Worm (Caenorhabditis elegans): ENCODE data around the gene C45G9.8.
A peak's percentile ranks its signal among the peaks of the same experiment; 100 is the strongest.

The C45G9.8 gene

DNA sequence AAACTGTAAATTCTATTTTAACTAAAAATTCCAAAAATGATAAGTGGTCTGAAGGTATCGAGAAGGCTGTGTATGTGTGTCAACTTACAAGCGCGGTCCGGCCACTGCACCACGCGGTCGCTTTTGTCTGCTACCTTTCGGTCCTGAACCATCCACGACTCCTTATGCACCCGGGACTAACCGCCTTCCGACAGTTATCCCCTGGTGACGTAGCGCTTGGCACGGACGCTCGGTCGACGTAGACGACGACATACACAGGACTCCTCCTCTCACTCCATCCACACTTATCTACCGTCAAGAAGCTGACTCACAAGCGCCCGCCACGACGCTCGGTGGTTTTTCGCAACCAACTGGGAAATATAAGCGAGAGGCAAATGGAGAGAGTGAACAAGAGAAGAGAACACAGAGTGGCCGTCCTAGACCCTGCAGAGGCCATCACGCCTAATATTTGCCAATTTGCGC is 22.0 kb downstream of the C45G9.8 start:
- TF ChIP-seq nhr-90 (tag; optimal IDR thresholded peaks at IDR 0.05; ENCODE audit: poor library complexity) (peak; percentile 86), lsy-2 (tag; optimal IDR thresholded peaks at IDR 0.05) (peak; percentile 43 to 79), tbx-2 (tag; optimal IDR thresholded peaks at IDR 0.05) (peak; percentile 71), ztf-11 (tag; optimal IDR thresholded peaks at IDR 0.05) (peak in 1 of 2 experiments; percentile 71), fkh-10 (GFP tag; optimal IDR thresholded peaks at IDR 0.05) (peak; percentile 35), nhr-20 (tag; optimal IDR thresholded peaks at IDR 0.05) (peak; percentile 67), ceh-82 (tag; optimal IDR thresholded peaks at IDR 0.05) (peak in 2 of 3 experiments; percentile 5 to 32), nhr-71 (tag; optimal IDR thresholded peaks at IDR 0.05) (peak; percentile 81), lin-35 (GFP tag; optimal IDR thresholded peaks at IDR 0.05) (peak; percentile 13 to 58), elt-2 (tag; optimal IDR thresholded peaks at IDR 0.05) (peak; percentile 57), egl-13 (tag; optimal IDR thresholded peaks at IDR 0.05) (peak; percentile 70), ceh-88 (GFP tag; IDR thresholded peaks at IDR 0.05) (peak; percentile 58), fkh-8 (tag; optimal IDR thresholded peaks at IDR 0.05) (peak; percentile 69), fkh-4 (tag; optimal IDR thresholded peaks at IDR 0.05; ENCODE audit: borderline replicate concordance) (peak; percentile 8), C04F5.9 (tag; optimal IDR thresholded peaks at IDR 0.05) (peak; percentile 15), ztf-4 (tag; optimal IDR thresholded peaks at IDR 0.05) (peak; percentile 28), mab-9 (GFP tag; IDR thresholded peaks at IDR 0.05) (peak; percentile 75), snu-23 (GFP tag; optimal IDR thresholded peaks at IDR 0.05) (peak; percentile 73), lin-13 (GFP tag; optimal IDR thresholded peaks at IDR 0.05) (peak; percentile 22), skn-1 (tag; optimal IDR thresholded peaks at IDR 0.05) (peak; percentile 16), aly-2 (tag; optimal IDR thresholded peaks at IDR 0.05) (peak; percentile 64), mep-1 (tag; optimal IDR thresholded peaks at IDR 0.05) (peak; percentile 67), sox-4 (tag; optimal IDR thresholded peaks at IDR 0.05) (peak; percentile 74), ceh-8 (GFP tag; optimal IDR thresholded peaks at IDR 0.05) (peak; percentile 71), rnt-1 (tag; optimal IDR thresholded peaks at IDR 0.05) (peak; percentile 58), sup-37 (GFP tag; optimal IDR thresholded peaks at IDR 0.05) (peak; percentile 83), xbp-1 (tag; optimal IDR thresholded peaks at IDR 0.05) (peak; percentile 66), grh-1 (GFP tag; IDR thresholded peaks at IDR 0.05) (0 out of 2 replicates have a peak, but pooled peaks have one; percentile 35), unc-86 (tag; optimal IDR thresholded peaks at IDR 0.05) (peak; percentile 45), efl-1 (optimal IDR thresholded peaks at IDR 0.05) (peak; percentile 46 to 47), efl-1 (GFP tag; optimal IDR thresholded peaks at IDR 0.05 in 1 of 2) (peak; percentile 29 to 95), C16A3.4 (tag; optimal IDR thresholded peaks at IDR 0.05) (peak; percentile 55), nhr-77 (tag; optimal IDR thresholded peaks at IDR 0.05) (peak; percentile 67), nhr-47 (tag; optimal IDR thresholded peaks at IDR 0.05) (peak; percentile 89), isw-1 (GFP tag; IDR thresholded peaks at IDR 0.05) (peak; percentile 50), fos-1 (tag; optimal IDR thresholded peaks at IDR 0.05) (peak; percentile 41), nhr-85 (tag) (peak; percentile 79), irx-1 (tag; optimal IDR thresholded peaks at IDR 0.05) (peak; percentile 31), pax-3 (tag; optimal IDR thresholded peaks at IDR 0.05) (peak; percentile 78), jun-1 (tag; optimal IDR thresholded peaks at IDR 0.05) (peak; percentile 77), nhr-19 (GFP tag; conservative IDR thresholded peaks at IDR 0.05) (peak; percentile 84), lin-14 (GFP tag; optimal IDR thresholded peaks at IDR 0.05) (peak; percentile 78), efl-3 (GFP tag; optimal IDR thresholded peaks at IDR 0.05) (peak; percentile 33), elt-3 (tag; optimal IDR thresholded peaks at IDR 0.05) (peak in 1 of 6 experiments; percentile 16), zip-4 (GFP tag; optimal IDR thresholded peaks at IDR 0.05) (peak; percentile 51), swsn-7 (tag; optimal IDR thresholded peaks at IDR 0.05) (peak; percentile 79), dsc-1 (tag; optimal IDR thresholded peaks at IDR 0.05) (peak; percentile 80), mdl-1 (tag; optimal IDR thresholded peaks at IDR 0.05) (peak in 1 of 2 experiments; percentile 33), snpc-4 (tag; optimal IDR thresholded peaks at IDR 0.05) (peak; percentile 25), lir-3 (tag; optimal IDR thresholded peaks at IDR 0.05; ENCODE audit: poor library complexity) (peak; percentile 55), dpl-1 (GFP tag; optimal IDR thresholded peaks at IDR 0.05) (peak; percentile 15 to 29 (median 28))

Data from whole organism, L1 larva.